Fruit fly (Drosophila melanogaster) whole organism, embryonic: ENCODE data around the gene CG15019.

Experiments
- Blimp-1 ChIP-seq: fragments of 200-800 bp; sonication (Bioruptor generic); optimal IDR thresholded peaks from 3 replicates; lab custom pipeline; 2018; ENCODE audit warnings: missing biosample characterization, missing genetic modification characterization, mild to moderate bottlenecking, moderate library complexity, missing genetic modification reagents
- CG10654 ChIP-seq: fragments of 200-800 bp; sonication (Bioruptor generic); optimal IDR thresholded peaks from 2 replicates; lab custom pipeline; 2016; ENCODE audit warnings: missing biosample characterization, missing genetic modification characterization
- CG10959 ChIP-seq: fragments of 200-800 bp; sonication (Bioruptor generic); IDR thresholded peaks from 2 replicates; pipeline ENCODE4 v1.3.6; 2022; ENCODE audit warnings: missing biosample characterization, missing genetic modification characterization
- CG11093 ChIP-seq: fragments of 200-800 bp; sonication (Bioruptor generic); IDR thresholded peaks from 3 replicates; pipeline ENCODE4 v1.3.6; 2022; ENCODE audit warnings: missing biosample characterization, missing genetic modification characterization
- CG12155 ChIP-seq: fragments of 200-800 bp; sonication (Bioruptor generic); optimal IDR thresholded peaks from 3 replicates; lab custom pipeline; 2016; ENCODE audit warnings: missing biosample characterization, missing genetic modification characterization
- CG12391 ChIP-seq: fragments of 200-800 bp; sonication (Bioruptor generic); optimal IDR thresholded peaks from 3 replicates; lab custom pipeline; 2018; ENCODE audit warnings: missing biosample characterization, mild to moderate bottlenecking, missing genetic modification characterization, moderate library complexity
- CG13894 ChIP-seq: fragments of 200-800 bp; sonication (Bioruptor generic); optimal IDR thresholded peaks from 3 replicates; lab custom pipeline; 2018; ENCODE audit warnings: missing biosample characterization, mild to moderate bottlenecking, missing genetic modification characterization, moderate library complexity
- CG14014 ChIP-seq: fragments of 200-800 bp; sonication (Bioruptor generic); IDR thresholded peaks from 2 replicates; pipeline ENCODE4 v1.3.6; 2022; ENCODE audit warnings: missing biosample characterization, missing genetic modification characterization
- CG14667 ChIP-seq: fragments of 200-800 bp; sonication (Bioruptor generic); IDR thresholded peaks from 2 replicates; pipeline ENCODE4 v1.3.6; 2022; ENCODE audit warnings: missing biosample characterization, missing genetic modification characterization
- CG14860 ChIP-seq: fragments of 200-800 bp; sonication (Bioruptor generic); IDR thresholded peaks from 3 replicates; pipeline ENCODE4 v1.3.6; 2022; ENCODE audit warnings: missing biosample characterization, missing genetic modification characterization; ENCODE audit not compliant: partially characterized antibody
- CG17829 ChIP-seq: fragments of 200-800 bp; optimal IDR thresholded peaks from 2 replicates; lab custom pipeline; 2019; ENCODE audit warnings: missing biosample characterization, mild to moderate bottlenecking, missing genetic modification characterization, moderate library complexity
- CG2875 ChIP-seq: fragments of 200-800 bp; sonication (Bioruptor generic); optimal IDR thresholded peaks from 2 replicates; lab custom pipeline; 2017; ENCODE audit warnings: missing biosample characterization, mild to moderate bottlenecking, missing genetic modification characterization, missing genetic modification reagents
- CG33213 ChIP-seq: fragments of 200-800 bp; sonication (Bioruptor generic); optimal IDR thresholded peaks from 3 replicates; lab custom pipeline; 2016; ENCODE audit warnings: missing biosample characterization, missing genetic modification characterization
- CG34376 ChIP-seq: fragments of 200-800 bp; sonication (Bioruptor generic); optimal IDR thresholded peaks from 2 replicates; lab custom pipeline; 2018; ENCODE audit warnings: missing biosample characterization, mild to moderate bottlenecking, missing genetic modification characterization
- CG3847 ChIP-seq: fragments of 200-800 bp; sonication (Bioruptor generic); IDR thresholded peaks from 2 replicates; pipeline ENCODE4 v1.3.6; 2022; ENCODE audit warnings: missing biosample characterization, missing genetic modification characterization
- CG4404 ChIP-seq: fragments of 200-800 bp; sonication (Bioruptor generic); IDR thresholded peaks from 2 replicates; pipeline ENCODE4 v1.3.6; 2022; ENCODE audit warnings: missing biosample characterization, missing genetic modification characterization
- CG4617 ChIP-seq: fragments of 200-800 bp; sonication (Bioruptor generic); optimal IDR thresholded peaks from 3 replicates; lab custom pipeline; 2016; ENCODE audit warnings: missing biosample characterization, missing genetic modification characterization, borderline replicate concordance
- CG4820 ChIP-seq: fragments of 200-800 bp; sonication (Bioruptor generic); optimal IDR thresholded peaks from 3 replicates; lab custom pipeline; 2016; ENCODE audit warnings: missing biosample characterization, missing genetic modification characterization
- CG8478 ChIP-seq: fragments of >200 bp; optimal IDR thresholded peaks from 2 replicates; lab custom pipeline; 2018
- D ChIP-seq, 2 experiments: fragments of 200-800 bp in 1 of 2; fragments of >200 bp in 1 of 2; sonication (Bioruptor generic) in 1 of 2; optimal IDR thresholded peaks; 2 replicates in 1 of 2; 3 replicates in 1 of 2; lab custom pipeline; 2017; ENCODE audit warnings: mild to moderate bottlenecking in 1 of 2, missing biosample characterization in 1 of 2, missing genetic modification characterization in 1 of 2, missing genetic modification reagents in 1 of 2
- Dip2 ChIP-seq: fragments of 200-800 bp; sonication (Bioruptor generic); IDR thresholded peaks from 2 replicates; pipeline ENCODE4 v1.3.6; 2022; ENCODE audit warnings: missing biosample characterization, missing genetic modification characterization
- Doc2 ChIP-seq: fragments of 200-800 bp; sonication (Bioruptor generic); IDR thresholded peaks from 2 replicates; pipeline ENCODE4 v1.3.6; 2022; ENCODE audit warnings: missing biosample characterization, missing genetic modification characterization
- Mes4 ChIP-seq: fragments of 200-800 bp; sonication (Bioruptor generic); optimal IDR thresholded peaks from 2 replicates; lab custom pipeline; 2016; ENCODE audit warnings: missing biosample characterization, missing genetic modification characterization
- NK7.1 ChIP-seq: fragments of 200-800 bp; sonication (Bioruptor generic); optimal IDR thresholded peaks from 3 replicates; lab custom pipeline; 2016; ENCODE audit warnings: missing biosample characterization, missing genetic modification characterization
- Rfx ChIP-seq: fragments of 200-800 bp; sonication (Bioruptor generic); IDR thresholded peaks from 2 replicates; pipeline ENCODE4 v1.3.6; 2022; ENCODE audit warnings: missing biosample characterization, missing genetic modification characterization
- Sry-β ChIP-seq: fragments of 200-800 bp; sonication (Bioruptor generic); optimal IDR thresholded peaks from 2 replicates; lab custom pipeline; 2018; ENCODE audit warnings: missing biosample characterization, mild to moderate bottlenecking, missing genetic modification characterization, moderate library complexity
- Taf1 ChIP-seq: fragments of 200-800 bp; sonication (Bioruptor generic); IDR thresholded peaks from 2 replicates; pipeline ENCODE4 v1.3.6; 2022; ENCODE audit warnings: missing biosample characterization, missing genetic modification characterization
- Xrp1 ChIP-seq: fragments of 200-800 bp; sonication (Bioruptor generic); IDR thresholded peaks from 2 replicates; pipeline ENCODE4 v1.3.6; 2022; ENCODE audit warnings: missing biosample characterization, missing genetic modification characterization
- ase ChIP-seq: fragments of 200-800 bp; sonication (Bioruptor generic); IDR thresholded peaks from 3 replicates; pipeline ENCODE4 v1.3.6; 2022; ENCODE audit warnings: missing biosample characterization, missing genetic modification characterization
- az2 ChIP-seq: fragments of 200-800 bp; sonication (Bioruptor generic); optimal IDR thresholded peaks from 3 replicates; lab custom pipeline; 2016; ENCODE audit warnings: missing biosample characterization, missing genetic modification characterization
- br ChIP-seq: fragments of >200 bp; optimal IDR thresholded peaks from 2 replicates; lab custom pipeline; 2017
- cad ChIP-seq: fragments of >200 bp; optimal IDR thresholded peaks from 2 replicates; lab custom pipeline; 2017; ENCODE audit warnings: missing biosample characterization, missing genetic modification characterization
- cwo ChIP-seq: fragments of 200-800 bp; sonication (Bioruptor generic); optimal IDR thresholded peaks from 3 replicates; lab custom pipeline; 2017; ENCODE audit warnings: missing biosample characterization, missing genetic modification characterization, mild to moderate bottlenecking, moderate library complexity, missing genetic modification reagents
- ems ChIP-seq: fragments of 200-800 bp; sonication (Bioruptor generic); optimal IDR thresholded peaks from 3 replicates; lab custom pipeline; 2016; ENCODE audit warnings: missing biosample characterization, missing genetic modification characterization
- eve ChIP-seq, 2 experiments: fragments of >200 bp; optimal IDR thresholded peaks; 2 replicates each; lab custom pipeline; 2017; ENCODE audit warnings: missing biosample characterization in 2 of 2, missing genetic modification characterization in 2 of 2
- ewg ChIP-seq: fragments of 200-800 bp; sonication (Bioruptor generic); optimal IDR thresholded peaks from 3 replicates; lab custom pipeline; 2017; ENCODE audit warnings: mild to moderate bottlenecking, missing biosample characterization, missing genetic modification reagents, missing genetic modification characterization
- gcm2 ChIP-seq: fragments of 200-800 bp; sonication (Bioruptor generic); optimal IDR thresholded peaks from 2 replicates; lab custom pipeline; 2016; ENCODE audit warnings: missing biosample characterization, missing genetic modification characterization
- grau ChIP-seq: fragments of 200-800 bp; optimal IDR thresholded peaks from 3 replicates; lab custom pipeline; 2019; ENCODE audit warnings: missing biosample characterization, mild to moderate bottlenecking, missing genetic modification characterization, moderate library complexity
- kay ChIP-seq: fragments of 200-800 bp; sonication (Bioruptor generic); optimal IDR thresholded peaks from 2 replicates; lab custom pipeline; 2016; ENCODE audit warnings: missing biosample characterization, missing genetic modification characterization
- mam ChIP-seq: fragments of 200-800 bp; sonication (Bioruptor generic); optimal IDR thresholded peaks from 3 replicates; lab custom pipeline; 2016; ENCODE audit warnings: missing biosample characterization, missing genetic modification characterization
- nom ChIP-seq: fragments of 200-800 bp; sonication (Bioruptor generic); optimal IDR thresholded peaks from 2 replicates; lab custom pipeline; 2017; ENCODE audit warnings: missing biosample characterization, missing genetic modification characterization, mild to moderate bottlenecking, moderate library complexity, missing genetic modification reagents
- otp ChIP-seq: fragments of 200-800 bp; sonication (Bioruptor generic); IDR thresholded peaks from 3 replicates; pipeline ENCODE4, ENCODE4 v1.3.6; 2022; ENCODE audit warnings: missing biosample characterization, missing genetic modification characterization
- p53 ChIP-seq: fragments of 200-800 bp; sonication (Bioruptor generic); optimal IDR thresholded peaks from 2 replicates; lab custom pipeline; 2016; ENCODE audit warnings: missing biosample characterization, missing genetic modification characterization
- peb ChIP-seq: fragments of 200-800 bp; sonication (Bioruptor generic); IDR thresholded peaks from 2 replicates; pipeline ENCODE4 v1.3.6; 2022; ENCODE audit warnings: missing biosample characterization, missing genetic modification characterization
- salm ChIP-seq: fragments of 200-800 bp; sonication (Bioruptor generic); optimal IDR thresholded peaks from 2 replicates; lab custom pipeline; 2018; ENCODE audit warnings: missing biosample characterization, mild to moderate bottlenecking, missing genetic modification characterization
- sisA ChIP-seq: fragments of 200-800 bp; sonication (Bioruptor generic); IDR thresholded peaks from 2 replicates; pipeline ENCODE4 v1.3.6; 2022; ENCODE audit warnings: missing biosample characterization, missing genetic modification characterization
- slbo ChIP-seq: fragments of 200-800 bp; sonication (Bioruptor generic); IDR thresholded peaks from 2 replicates; pipeline ENCODE4 v1.3.6; 2022; ENCODE audit warnings: missing biosample characterization, missing genetic modification characterization
- sob ChIP-seq: fragments of 200-800 bp; sonication (Bioruptor generic); IDR thresholded peaks from 2 replicates; pipeline ENCODE4 v1.3.6; 2022; ENCODE audit warnings: missing biosample characterization, missing genetic modification characterization
- sqz ChIP-seq: fragments of 200-800 bp; sonication (Bioruptor generic); optimal IDR thresholded peaks from 3 replicates; lab custom pipeline; 2018; ENCODE audit warnings: missing biosample characterization, mild to moderate bottlenecking, missing genetic modification characterization
- sr ChIP-seq: fragments of 200-800 bp; sonication (Bioruptor generic); IDR thresholded peaks from 3 replicates; pipeline ENCODE4 v1.3.6; 2022; ENCODE audit warnings: missing biosample characterization, missing genetic modification characterization
- tup ChIP-seq: fragments of 200-800 bp; sonication (Bioruptor generic); optimal IDR thresholded peaks from 2 replicates; lab custom pipeline; 2016; ENCODE audit warnings: missing biosample characterization, mild to moderate bottlenecking, missing genetic modification characterization, moderate library complexity
- usp ChIP-seq: fragments of >200 bp; optimal IDR thresholded peaks from 2 replicates; lab custom pipeline; 2017; ENCODE audit warnings: missing biosample characterization, missing genetic modification characterization

CG15019 gene

DNA sequence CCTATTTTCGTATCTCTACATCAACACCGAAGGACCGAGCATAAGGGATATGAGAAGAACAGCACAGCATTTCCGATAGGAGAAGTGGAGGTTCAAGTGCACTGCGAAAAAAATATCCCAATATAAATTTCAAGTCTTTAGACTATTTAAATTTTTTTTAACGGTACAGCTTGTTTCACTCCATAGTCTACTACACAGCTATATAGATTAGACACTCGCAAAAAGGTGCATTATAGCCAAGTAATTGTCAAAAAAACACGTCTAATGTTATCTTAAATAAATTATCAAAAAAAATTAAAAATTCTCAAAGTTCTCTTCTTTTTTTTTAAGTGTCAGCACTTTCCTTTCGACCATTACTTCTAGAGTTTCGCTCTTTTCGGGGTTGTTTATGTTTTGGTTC is 27.0 kb downstream of the CG15019 start (continued):
- TF ChIP-seq eve (GFP tag; optimal IDR thresholded peaks at IDR 0.05; lab: Kevin White, UChicago) (peak in 1 of 2 experiments; percentile 63), CG14667 (peak; percentile 34; the same call in 1 of the 2 replicates), Sry-β (no peak), p53 (GFP tag; lab: Kevin White, UChicago) (no peak), CG17829 (peak; percentile 32), Rfx (GFP tag; lab: Robert Waterston, UW) (peak; percentile 65), CG10959 (GFP tag; lab: Robert Waterston, UW) (0 out of 2 replicates have a peak, but pooled peaks have one; percentile 34), tup (GFP tag; lab: Kevin White, UChicago) (no peak), CG4617 (GFP tag; lab: Kevin White, UChicago) (no peak), usp (GFP tag; lab: Kevin White, UChicago) (no peak), Blimp-1 (GFP tag; lab: Kevin White, UChicago) (peak; percentile 43), CG4820 (peak; percentile 19), gcm2 (GFP tag; lab: Kevin White, UChicago) (no peak), CG14014 (GFP tag; lab: Robert Waterston, UW) (peak; percentile 67), sr (no peak), ems (peak; percentile 13), Xrp1 (peak; percentile 65), ewg (GFP tag; lab: Kevin White, UChicago) (peak; percentile 23), Mes4 (GFP tag; lab: Kevin White, UChicago) (no peak), br (lab: Kevin White, UChicago) (no peak), cad (GFP tag; lab: Kevin White, UChicago) (no peak), az2 (GFP tag; lab: Kevin White, UChicago) (peak; percentile 38), CG11093 (GFP tag; lab: Robert Waterston, UW) (0 out of 3 replicates have a peak, but pooled peaks have one; percentile 35), Doc2 (GFP tag; lab: Robert Waterston, UW) (no peak), CG2875 (GFP tag; lab: Kevin White, UChicago) (no peak), salm (tag; lab: Kevin White, UChicago) (no peak), CG12391 (tag; lab: Kevin White, UChicago) (peak; percentile 56), sqz (GFP tag; lab: Kevin White, UChicago) (no peak), Dip2 (GFP tag; lab: Robert Waterston, UW) (no peak), CG13894 (tag; lab: Kevin White, UChicago) (peak; percentile 64), sob (GFP tag; lab: Robert Waterston, UW) (peak; percentile 64), kay (no peak), cwo (GFP tag; lab: Kevin White, UChicago) (peak; percentile 50), sisA (GFP tag; lab: Robert Waterston, UW) (peak; percentile 50; the same call in 1 of the 2 replicates), grau (peak; percentile 71), CG10654 (GFP tag; lab: Kevin White, UChicago) (peak; percentile 11), Taf1 (peak; percentile 38; the same call in 1 of the 2 replicates), CG8478 (no peak), D (optimal IDR thresholded peaks at IDR 0.05; lab: Kevin White, UChicago) (no peak), D (GFP tag; optimal IDR thresholded peaks at IDR 0.05; lab: Kevin White, UChicago) (peak; percentile 29), NK7.1 (GFP tag; lab: Kevin White, UChicago) (no peak), nom (no peak), CG3847 (GFP tag; lab: Robert Waterston, UW) (peak; percentile 55), CG12155 (peak; percentile 35), slbo (GFP tag; lab: Robert Waterston, UW) (peak; percentile 59), peb (0 out of 2 replicates have a peak, but pooled peaks have one; percentile 21), ase (GFP tag; lab: Robert Waterston, UW) (no peak), CG14860 (no peak), mam (GFP tag; lab: Kevin White, UChicago) (peak; percentile 48), CG4404 (peak; percentile 18; the same call in 1 of the 2 replicates), otp (GFP tag; lab: Robert Waterston, UW) (0 out of 3 replicates have a peak, but pooled peaks have one; percentile 13), CG34376 (peak; percentile 34), CG33213 (GFP tag; lab: Kevin White, UChicago) (peak; percentile 12)
